Worm (Caenorhabditis elegans): Measurements from ENCODE around the gene bath-41.

DNA sequence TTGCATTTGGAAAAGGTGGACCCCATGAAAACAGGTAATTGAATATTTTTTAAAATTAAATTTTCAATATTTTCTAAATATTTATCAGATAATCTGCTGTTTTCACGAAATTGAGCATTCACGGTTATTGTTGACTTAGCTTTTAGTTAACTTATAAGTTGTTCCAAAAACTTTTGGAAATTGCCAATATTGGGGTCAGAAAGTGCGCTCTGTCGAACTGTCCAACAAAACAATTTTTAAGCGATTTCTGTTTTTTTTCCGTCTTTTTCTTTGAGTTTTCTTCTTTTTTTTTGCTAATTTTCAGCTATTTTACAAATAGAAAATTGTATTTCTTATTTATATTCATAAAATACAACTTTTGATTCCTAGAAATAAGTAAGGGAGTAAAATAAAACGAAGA is 9.2 kb upstream of the bath-41 start:
- TF ChIP-seq skn-1 (tag; optimal IDR thresholded peaks at IDR 0.05) (no peak), gmeb-1 (tag; optimal IDR thresholded peaks at IDR 0.05) (no peak)
